Worm (Caenorhabditis elegans) whole organism, L1 larva: ENCODE results near the gene W09D10.4.

Experiments used
- C16A3.4 ChIP-seq: fragments of 150-350 bp; optimal IDR thresholded peaks from 2 replicates; lab custom pipeline; 2014; ENCODE audit warnings: missing biosample characterization, missing genetic modification characterization
- aly-2 ChIP-seq: fragments of 150-350 bp; optimal IDR thresholded peaks from 2 replicates; lab custom pipeline; 2014; ENCODE audit warnings: missing biosample characterization, missing genetic modification characterization
- blmp-1 ChIP-seq: fragments of 150-350 bp; optimal IDR thresholded peaks from 2 replicates; lab custom pipeline; 2014; ENCODE audit warnings: missing biosample characterization, missing genetic modification characterization
- ceh-88 ChIP-seq: fragments of 200-800 bp; sonication (Bioruptor generic); IDR thresholded peaks from 2 replicates; pipeline ENCODE4 v1.3.6; 2022; ENCODE audit warnings: missing genetic modification characterization, missing compliant biosample characterization
- ceh-90 ChIP-seq: sonication (generic microtip); optimal IDR thresholded peaks from 2 replicates; lab custom pipeline; 2016; ENCODE audit warnings: missing genetic modification characterization, missing compliant biosample characterization
- efl-1 ChIP-seq, 4 experiments: fragments of 150-350 bp; optimal IDR thresholded peaks in 3 of 4; peaks in 1 of 4; 1 replicate in 1 of 4; 2 replicates in 3 of 4; lab custom pipeline; 2014; ENCODE audit warnings: missing biosample characterization in 2 of 4, missing genetic modification characterization in 2 of 4, missing genetic modification reagents in 2 of 4
- efl-3 ChIP-seq: fragments of 200-800 bp; sonication (Bioruptor generic); optimal IDR thresholded peaks from 2 replicates; lab custom pipeline; 2018; ENCODE audit warnings: mild to moderate bottlenecking, missing genetic modification characterization, missing compliant biosample characterization
- egl-13 ChIP-seq: sonication (generic microtip); optimal IDR thresholded peaks from 2 replicates; lab custom pipeline; 2016; ENCODE audit warnings: missing genotype, missing genetic modification reagents, missing genetic modification characterization, missing compliant biosample characterization
- egl-27 ChIP-seq, 2 experiments: fragments of 150-350 bp in 1 of 2; sonication (generic microtip); optimal IDR thresholded peaks; 3 replicates each; lab custom pipeline; 2017 to 2018; ENCODE audit warnings: missing biosample characterization in 2 of 2, missing genetic modification characterization in 2 of 2, missing genetic modification reagents in 2 of 2
- ets-5 ChIP-seq: fragments of 200-800 bp; sonication (Bioruptor generic); IDR thresholded peaks from 2 replicates; pipeline ENCODE4 v1.3.6; 2022; ENCODE audit warnings: missing genetic modification characterization, missing compliant biosample characterization
- fkh-4 ChIP-seq: sonication (generic microtip); optimal IDR thresholded peaks from 2 replicates; lab custom pipeline; 2016; ENCODE audit warnings: missing compliant biosample characterization, missing genetic modification characterization, borderline replicate concordance
- fkh-8 ChIP-seq: sonication (generic microtip); optimal IDR thresholded peaks from 2 replicates; lab custom pipeline; 2016; ENCODE audit warnings: mild to moderate bottlenecking, missing genetic modification characterization, missing compliant biosample characterization
- fos-1 ChIP-seq: fragments of 150-350 bp; optimal IDR thresholded peaks from 2 replicates; lab custom pipeline; 2014; ENCODE audit warnings: missing biosample characterization, missing genetic modification characterization
- grh-1 ChIP-seq: fragments of 200-800 bp; sonication (Bioruptor generic); IDR thresholded peaks from 2 replicates; pipeline ENCODE4 v1.3.6; 2022; ENCODE audit warnings: missing genetic modification reagents, missing genetic modification characterization, missing compliant biosample characterization
- hlh-17 ChIP-seq: fragments of 200-800 bp; sonication (Bioruptor generic); optimal IDR thresholded peaks from 2 replicates; lab custom pipeline; 2018; ENCODE audit warnings: missing genetic modification characterization, mild to moderate bottlenecking, missing compliant biosample characterization, moderate library complexity, borderline replicate concordance
- hpl-2 ChIP-seq: fragments of 150-350 bp; optimal IDR thresholded peaks from 2 replicates; lab custom pipeline; 2014; ENCODE audit warnings: missing biosample characterization, missing genetic modification reagents, missing genetic modification characterization
- irx-1 ChIP-seq: sonication (generic microtip); optimal IDR thresholded peaks from 2 replicates; lab custom pipeline; 2016; ENCODE audit warnings: missing genetic modification characterization, missing compliant biosample characterization
- jun-1 ChIP-seq: fragments of 150-350 bp; optimal IDR thresholded peaks from 2 replicates; lab custom pipeline; 2014; ENCODE audit warnings: missing biosample characterization, missing genetic modification reagents, missing genetic modification characterization
- lin-13 ChIP-seq: fragments of 150-350 bp; optimal IDR thresholded peaks from 2 replicates; lab custom pipeline; 2014; ENCODE audit warnings: missing biosample characterization, missing genetic modification reagents, missing genetic modification characterization
- lsy-2 ChIP-seq, 2 experiments: fragments of 150-350 bp; optimal IDR thresholded peaks; 2 replicates each; lab custom pipeline; 2014; ENCODE audit warnings: missing biosample characterization in 2 of 2, missing genetic modification characterization in 2 of 2
- mdl-1 ChIP-seq, 2 experiments: fragments of 150-350 bp; optimal IDR thresholded peaks; 2 replicates each; lab custom pipeline; 2014 to 2017; ENCODE audit warnings: missing biosample characterization in 2 of 2, missing genetic modification characterization in 2 of 2, inconsistent platforms in 1 of 2
- mef-2 ChIP-seq: fragments of 150-350 bp; optimal IDR thresholded peaks from 2 replicates; lab custom pipeline; 2014; ENCODE audit warnings: missing biosample characterization, missing genetic modification characterization
- mep-1 ChIP-seq: fragments of 150-350 bp; optimal IDR thresholded peaks from 2 replicates; lab custom pipeline; 2014; ENCODE audit warnings: missing biosample characterization, missing genetic modification characterization
- nhr-19 ChIP-seq: fragments of 200-800 bp; sonication (Bioruptor generic); conservative IDR thresholded peaks from 2 replicates; pipeline ENCODE4 v1.3.6; 2022; ENCODE audit warnings: missing genetic modification characterization, missing compliant biosample characterization
- nhr-20 ChIP-seq: sonication (generic microtip); optimal IDR thresholded peaks from 2 replicates; lab custom pipeline; 2016; ENCODE audit warnings: mild to moderate bottlenecking, missing genetic modification characterization, missing compliant biosample characterization
- nhr-237 ChIP-seq: fragments of 150-350 bp; optimal IDR thresholded peaks from 2 replicates; lab custom pipeline; 2014; ENCODE audit warnings: missing biosample characterization, missing genetic modification characterization
- nhr-28 ChIP-seq: fragments of 150-350 bp; optimal IDR thresholded peaks from 2 replicates; lab custom pipeline; 2014; ENCODE audit warnings: missing biosample characterization, missing genetic modification characterization
- nhr-47 ChIP-seq: sonication (generic microtip); optimal IDR thresholded peaks from 2 replicates; lab custom pipeline; 2016; ENCODE audit warnings: mild to moderate bottlenecking, missing genetic modification characterization, moderate library complexity, missing compliant biosample characterization
- nhr-71 ChIP-seq: sonication (generic microtip); optimal IDR thresholded peaks from 2 replicates; lab custom pipeline; 2016; ENCODE audit warnings: mild to moderate bottlenecking, missing genetic modification characterization, moderate library complexity, missing compliant biosample characterization
- nhr-76 ChIP-seq: sonication (generic microtip); optimal IDR thresholded peaks from 2 replicates; lab custom pipeline; 2017; ENCODE audit warnings: missing biosample characterization, missing genetic modification characterization
- nhr-77 ChIP-seq: fragments of 150-350 bp; optimal IDR thresholded peaks from 2 replicates; lab custom pipeline; 2014; ENCODE audit warnings: missing biosample characterization, missing genetic modification characterization
- nhr-84 ChIP-seq: sonication (generic microtip); optimal IDR thresholded peaks from 2 replicates; lab custom pipeline; 2017; ENCODE audit warnings: missing biosample characterization, missing genetic modification characterization
- nhr-85 ChIP-seq: sonication (generic microtip); peaks from one replicate; lab custom pipeline; 2016; ENCODE audit warnings: missing genetic modification characterization, inconsistent platforms, missing compliant biosample characterization
- nhr-90 ChIP-seq: sonication (generic microtip); optimal IDR thresholded peaks from 2 replicates; lab custom pipeline; 2016; ENCODE audit warnings: mild to moderate bottlenecking, missing genetic modification characterization, missing compliant biosample characterization; ENCODE audit not compliant: poor library complexity
- skn-1 ChIP-seq: fragments of 150-350 bp; optimal IDR thresholded peaks from 2 replicates; lab custom pipeline; 2014; ENCODE audit warnings: missing biosample characterization, missing genetic modification characterization
- snpc-4 ChIP-seq: fragments of 150-350 bp; optimal IDR thresholded peaks from 2 replicates; lab custom pipeline; 2014; ENCODE audit warnings: missing biosample characterization, missing genetic modification characterization
- snu-23 ChIP-seq: sonication (generic microtip); optimal IDR thresholded peaks from 2 replicates; lab custom pipeline; 2016; ENCODE audit warnings: missing genetic modification characterization, missing compliant biosample characterization
- sox-4 ChIP-seq: sonication (generic microtip); optimal IDR thresholded peaks from 2 replicates; lab custom pipeline; 2016; ENCODE audit warnings: missing genetic modification characterization, missing compliant biosample characterization
- sup-37 ChIP-seq: fragments of 200-800 bp; sonication (Bioruptor generic); optimal IDR thresholded peaks from 2 replicates; lab custom pipeline; 2018; ENCODE audit warnings: mild to moderate bottlenecking, missing genetic modification characterization, missing compliant biosample characterization
- tbx-2 ChIP-seq: sonication (generic microtip); optimal IDR thresholded peaks from 2 replicates; lab custom pipeline; 2016; ENCODE audit warnings: missing genetic modification characterization, missing compliant biosample characterization
- unc-30 ChIP-seq: sonication (generic microtip); optimal IDR thresholded peaks from 2 replicates; lab custom pipeline; 2017; ENCODE audit warnings: missing biosample characterization, missing genetic modification characterization
- unc-62 ChIP-seq: fragments of 150-350 bp; optimal IDR thresholded peaks from 2 replicates; lab custom pipeline; 2014; ENCODE audit warnings: missing biosample characterization, missing genetic modification reagents, missing genetic modification characterization
- vab-15 ChIP-seq: sonication (generic microtip); optimal IDR thresholded peaks from 2 replicates; lab custom pipeline; 2017; ENCODE audit warnings: missing genotype, mild to moderate bottlenecking, missing genetic modification characterization, missing compliant biosample characterization
- ztf-11 ChIP-seq, 2 experiments: sonication (generic microtip); optimal IDR thresholded peaks; 2 replicates each; lab custom pipeline; 2016 to 2017; ENCODE audit warnings: missing genetic modification characterization in 2 of 2, missing biosample characterization in 1 of 2, missing compliant biosample characterization in 1 of 2
- ztf-4 ChIP-seq: fragments of 150-350 bp; optimal IDR thresholded peaks from 2 replicates; lab custom pipeline; 2014; ENCODE audit warnings: missing biosample characterization, missing genetic modification characterization

W09D10.4 gene

DNA sequence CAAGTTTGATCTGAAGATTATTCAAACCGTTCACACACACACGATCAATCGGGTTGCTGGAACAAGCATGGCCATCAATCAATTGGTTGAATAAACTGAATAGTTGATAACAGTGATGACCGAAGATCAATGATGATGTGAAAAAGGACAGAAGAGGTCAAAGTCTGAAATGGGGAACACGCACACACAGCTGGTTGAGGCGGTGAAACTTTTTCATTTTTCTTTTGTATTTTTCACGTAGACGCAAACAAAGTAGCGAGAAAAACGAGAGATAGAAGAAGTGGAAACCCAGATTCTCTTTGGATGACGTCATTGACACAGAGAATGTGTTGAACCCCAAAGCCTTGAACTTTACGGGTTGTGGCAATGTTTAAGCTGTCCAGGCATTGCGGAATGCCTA, 1.5 kb upstream of the W09D10.4 start (continued):
- no peak for TF ChIP-seq egl-27 (tag; optimal IDR thresholded peaks at IDR 0.05; lab: Kevin White, UChicago)
- no peak for TF ChIP-seq fos-1 (tag; lab: Kevin White, UChicago)
- peak; percentile 72 for TF ChIP-seq ztf-4 (tag; lab: Kevin White, UChicago)
- no peak for TF ChIP-seq lin-13 (GFP tag; lab: Kevin White, UChicago)
- no peak for TF ChIP-seq aly-2 (tag; lab: Kevin White, UChicago)
- TF ChIP-seq unc-30, result no peak
- TF ChIP-seq nhr-76 (tag; lab: Kevin White, UChicago), result peak; percentile 9
- no peak for TF ChIP-seq ets-5 (GFP tag; lab: Robert Waterston, UW)
- TF ChIP-seq unc-62 (GFP tag; lab: Kevin White, UChicago), result no peak
- no peak for TF ChIP-seq egl-13 (tag; lab: Kevin White, UChicago)
- TF ChIP-seq tbx-2 (tag; lab: Kevin White, UChicago), result peak; percentile 26
- peak; percentile 69 for TF ChIP-seq nhr-20
- TF ChIP-seq ztf-11 (tag; optimal IDR thresholded peaks at IDR 0.05; lab: Kevin White, UChicago), result no peak
- TF ChIP-seq hpl-2 (GFP tag; lab: Kevin White, UChicago), result no peak
- TF ChIP-seq efl-3, result no peak
- no peak for TF ChIP-seq skn-1 (tag; lab: Kevin White, UChicago)
- TF ChIP-seq C16A3.4 (tag; lab: Kevin White, UChicago), result peak; percentile 48
- TF ChIP-seq nhr-28 (tag; lab: Kevin White, UChicago), result no peak
- peak; percentile 22 for TF ChIP-seq jun-1 (tag; lab: Kevin White, UChicago)
- TF ChIP-seq fkh-4 (tag; lab: Kevin White, UChicago), result no peak
- TF ChIP-seq snu-23 (GFP tag; lab: Kevin White, UChicago), result peak; percentile 76
- no peak for TF ChIP-seq sox-4 (tag; lab: Kevin White, UChicago)
- TF ChIP-seq nhr-90 (tag; lab: Kevin White, UChicago), result peak; percentile 67
- no peak for TF ChIP-seq hlh-17 (GFP tag; lab: Kevin White, UChicago)
- no peak for TF ChIP-seq irx-1 (tag; lab: Kevin White, UChicago)
- TF ChIP-seq ceh-88 (GFP tag; lab: Robert Waterston, UW), result no peak
- peak in 1 of 2 experiments; percentile 46 for TF ChIP-seq mdl-1 (tag; optimal IDR thresholded peaks at IDR 0.05; lab: Kevin White, UChicago)
- peak; percentile 90 for TF ChIP-seq blmp-1 (tag; lab: Kevin White, UChicago)
- TF ChIP-seq mep-1, result peak; percentile 59
- peak; percentile 55 for TF ChIP-seq nhr-19
- TF ChIP-seq ceh-90 (tag; lab: Kevin White, UChicago), result no peak
- TF ChIP-seq nhr-47, result peak; percentile 40
- TF ChIP-seq lsy-2 (tag; optimal IDR thresholded peaks at IDR 0.05; lab: Kevin White, UChicago), result peak; percentile 26 to 30
- peak; percentile 37 for TF ChIP-seq sup-37 (GFP tag; lab: Kevin White, UChicago)
- TF ChIP-seq snpc-4 (tag; lab: Kevin White, UChicago), result no peak
- TF ChIP-seq nhr-71, result peak; percentile 78
- TF ChIP-seq efl-1 (optimal IDR thresholded peaks at IDR 0.05; lab: Kevin White, UChicago), result peak in 1 of 2 experiments; percentile 11
- peak in 1 of 2 experiments; percentile 93 for TF ChIP-seq efl-1 (GFP tag; optimal IDR thresholded peaks at IDR 0.05 in 1 of 2; lab: Kevin White, UChicago)
- no peak for TF ChIP-seq vab-15
- TF ChIP-seq nhr-237, result no peak
- TF ChIP-seq nhr-84 (tag; lab: Kevin White, UChicago), result no peak
- peak; percentile 92 for TF ChIP-seq nhr-85 (tag; lab: Kevin White, UChicago)
- TF ChIP-seq grh-1 (GFP tag; lab: Robert Waterston, UW), result peak; percentile 35; the same call in 1 of the 2 replicates
- no peak for TF ChIP-seq nhr-77 (tag; lab: Kevin White, UChicago)
- TF ChIP-seq mef-2 (tag; lab: Kevin White, UChicago), result no peak
- no peak for TF ChIP-seq fkh-8 (tag; lab: Kevin White, UChicago)
